Worm (Caenorhabditis elegans) whole organism, midembryonic: ENCODE measurements around the gene syd-9.

Experiments
- T22C8.4 ChIP-seq: fragments of 200-800 bp; sonication (Bioruptor generic); IDR thresholded peaks from 2 replicates; pipeline ENCODE4 v1.3.6; 2022; ENCODE audit warnings: missing genetic modification characterization, missing compliant biosample characterization
- cog-1 ChIP-seq: sonication (generic microtip); optimal IDR thresholded peaks from 2 replicates; lab custom pipeline; 2016; ENCODE audit warnings: missing genetic modification characterization, missing compliant biosample characterization
- flt-1 ChIP-seq: fragments of 200-800 bp; sonication (Bioruptor generic); IDR thresholded peaks from 2 replicates; pipeline ENCODE4 v1.3.6; 2022; ENCODE audit warnings: missing genetic modification characterization, missing compliant biosample characterization
- klf-2 ChIP-seq: fragments of 200-800 bp; sonication (Bioruptor generic); conservative IDR thresholded peaks from 2 replicates; pipeline ENCODE4 v1.3.6; 2022; ENCODE audit warnings: missing genetic modification reagents, missing genetic modification characterization, missing compliant biosample characterization
- med-1 ChIP-seq: sonication (generic microtip); optimal IDR thresholded peaks from 2 replicates; lab custom pipeline; 2017; ENCODE audit warnings: missing genetic modification characterization, mild to moderate bottlenecking, missing compliant biosample characterization, antibody characterized with exemption, missing genetic modification reagents; ENCODE audit not compliant: insufficient read depth
- ref-1 ChIP-seq: fragments of 200-800 bp; sonication (Bioruptor generic); conservative IDR thresholded peaks from 2 replicates; pipeline ENCODE4 v1.3.6; 2022; ENCODE audit warnings: missing genetic modification reagents, missing genetic modification characterization, missing compliant biosample characterization
- tab-1 ChIP-seq: fragments of 200-800 bp; sonication (Bioruptor generic); IDR thresholded peaks from 2 replicates; pipeline ENCODE4 v1.3.6; 2022; ENCODE audit warnings: missing genetic modification characterization, missing compliant biosample characterization
- ztf-23 ChIP-seq: fragments of 200-800 bp; sonication (Bioruptor generic); IDR thresholded peaks from 2 replicates; pipeline ENCODE4 v1.3.6; 2022; ENCODE audit warnings: missing genetic modification reagents, missing genetic modification characterization, missing compliant biosample characterization
- ztf-29 ChIP-seq: fragments of 200-800 bp; sonication (Bioruptor generic); IDR thresholded peaks from 2 replicates; pipeline ENCODE4 v1.3.6; 2022; ENCODE audit warnings: missing genetic modification reagents, missing genetic modification characterization, missing compliant biosample characterization

syd-9 gene

ce11 chrX:7224510-7224909, 6.6 kb downstream of the syd-9 start:
- TF ChIP-seq tab-1 (no peak), ref-1 (no peak), cog-1 (tag; lab: Kevin White, UChicago) (no peak), ztf-29 (no peak), flt-1 (GFP tag; lab: Robert Waterston, UW) (peak; percentile 56), ztf-23 (GFP tag; lab: Robert Waterston, UW) (no peak), med-1 (no peak), klf-2 (GFP tag; lab: Robert Waterston, UW) (no peak)

- TF ChIP-seq flt-1 (GFP tag; lab: Robert Waterston, UW) (no peak), cog-1 (tag; lab: Kevin White, UChicago) (no peak), ref-1 (no peak), ztf-29 (no peak), klf-2 (GFP tag; lab: Robert Waterston, UW) (no peak), T22C8.4 (GFP tag; lab: Robert Waterston, UW) (no peak), tab-1 (no peak)
Measured at ce11 chrX:7225028-7225427, 7.1 kb downstream of the syd-9 start.

- no peak for TF ChIP-seq klf-2 (GFP tag; lab: Robert Waterston, UW)
- TF ChIP-seq ref-1 = no peak
- no peak for TF ChIP-seq ztf-23 (GFP tag; lab: Robert Waterston, UW)
Measured at ce11 chrX:7229357-7229756, 11.5 kb downstream of the syd-9 start.

- TF ChIP-seq cog-1 (tag; lab: Kevin White, UChicago) (no peak), T22C8.4 (GFP tag; lab: Robert Waterston, UW) (no peak), tab-1 (no peak), med-1 (no peak), ztf-29 (no peak), ztf-23 (GFP tag; lab: Robert Waterston, UW) (no peak), klf-2 (GFP tag; lab: Robert Waterston, UW) (no peak), flt-1 (GFP tag; lab: Robert Waterston, UW) (no peak), ref-1 (no peak)
Measured at ce11 chrX:7230321-7230720, 12.4 kb downstream of the syd-9 start.

ce11 chrX:7230877-7231276, 13.0 kb downstream of the syd-9 start:
- no peak for TF ChIP-seq med-1
- TF ChIP-seq flt-1 (GFP tag; lab: Robert Waterston, UW) = 0 out of 2 replicates have a peak, but pooled peaks have one; percentile 23

- TF ChIP-seq ztf-29 (no peak), cog-1 (tag; lab: Kevin White, UChicago) (peak; percentile 86)
Measured at ce11 chrX:7232158-7232822, 14.4 kb downstream of the syd-9 start.

- TF ChIP-seq ztf-29 (no peak), flt-1 (GFP tag; lab: Robert Waterston, UW) (no peak), tab-1 (no peak), T22C8.4 (GFP tag; lab: Robert Waterston, UW) (no peak), ref-1 (no peak)
Measured at ce11 chrX:7233127-7234073, 15.5 kb downstream of the syd-9 start.

ce11 chrX:7234074-7234453, 16.2 kb downstream of the syd-9 start:
- TF ChIP-seq flt-1 (GFP tag; lab: Robert Waterston, UW) (no peak), klf-2 (GFP tag; lab: Robert Waterston, UW) (no peak), ztf-29 (no peak), ztf-23 (GFP tag; lab: Robert Waterston, UW) (no peak), tab-1 (no peak), cog-1 (tag; lab: Kevin White, UChicago) (no peak), med-1 (no peak), ref-1 (no peak), T22C8.4 (GFP tag; lab: Robert Waterston, UW) (no peak)

- TF ChIP-seq ztf-23 (GFP tag; lab: Robert Waterston, UW) (no peak), ref-1 (no peak), tab-1 (no peak), ztf-29 (no peak), klf-2 (GFP tag; lab: Robert Waterston, UW) (no peak), med-1 (no peak)
Measured at ce11 chrX:7234723-7235203, 16.9 kb downstream of the syd-9 start.

ce11 chrX:7236717-7237116, 18.8 kb downstream of the syd-9 start:
- TF ChIP-seq flt-1 (GFP tag; lab: Robert Waterston, UW) (no peak), cog-1 (tag; lab: Kevin White, UChicago) (no peak), klf-2 (GFP tag; lab: Robert Waterston, UW) (no peak), ztf-29 (no peak), tab-1 (no peak), T22C8.4 (GFP tag; lab: Robert Waterston, UW) (no peak)

- TF ChIP-seq T22C8.4 (GFP tag; lab: Robert Waterston, UW) = no peak
- TF ChIP-seq ztf-29 = no peak
- no peak for TF ChIP-seq flt-1 (GFP tag; lab: Robert Waterston, UW)
- no peak for TF ChIP-seq ref-1
- no peak for TF ChIP-seq med-1
Measured at ce11 chrX:7238562-7238961, 20.7 kb downstream of the syd-9 start, which contains the start of gene F46H5.3. Gene F46H5.3, minus strand, starts transcription at chrX:7238662.
